Worm (Caenorhabditis elegans) whole organism, L4 larva: ENCODE data around the gene del-1.
A peak's percentile ranks its signal among the peaks of the same experiment; 100 is the strongest.

Experiments
- D1046.2 ChIP-seq: fragments of 200-800 bp; sonication (Bioruptor generic); IDR thresholded peaks from 2 replicates; pipeline ENCODE4 v1.3.6; 2022; ENCODE audit warnings: missing genetic modification characterization, missing compliant biosample characterization
- F37D6.2 ChIP-seq: sonication (generic microtip); optimal IDR thresholded peaks from 2 replicates; lab custom pipeline; 2016; ENCODE audit warnings: mild to moderate bottlenecking, missing genetic modification characterization, missing compliant biosample characterization
- R02D3.7 ChIP-seq: fragments of 150-350 bp; sonication (generic microtip); optimal IDR thresholded peaks from 3 replicates; lab custom pipeline; 2014; ENCODE audit warnings: missing biosample characterization, missing genetic modification characterization
- Y48G9A.11 ChIP-seq: fragments of 200-800 bp; sonication (Bioruptor generic); IDR thresholded peaks from 2 replicates; pipeline ENCODE4 v1.3.6; 2022; ENCODE audit warnings: missing genetic modification reagents, missing genetic modification characterization, missing compliant biosample characterization
- Y75B8A.6 ChIP-seq: fragments of 200-800 bp; sonication (Bioruptor generic); IDR thresholded peaks from 2 replicates; pipeline ENCODE4 v1.3.6; 2022; ENCODE audit warnings: missing genetic modification reagents, missing genetic modification characterization, missing compliant biosample characterization
- ZK337.2 ChIP-seq: fragments of 200-800 bp; sonication (Bioruptor generic); IDR thresholded peaks from 2 replicates; pipeline ENCODE4 v1.3.6; 2022; ENCODE audit warnings: missing genetic modification reagents, missing genetic modification characterization, missing compliant biosample characterization
- aly-2 ChIP-seq: sonication (generic microtip); optimal IDR thresholded peaks from 2 replicates; lab custom pipeline; 2018; ENCODE audit warnings: missing biosample characterization, missing genetic modification characterization
- ama-1 ChIP-seq: fragments of 150-350 bp; optimal IDR thresholded peaks from 2 replicates; lab custom pipeline; 2014; ENCODE audit warnings: inconsistent platforms, mixed read lengths
- ceh-28 ChIP-seq: fragments of 150-350 bp; optimal IDR thresholded peaks from 2 replicates; lab custom pipeline; 2014; ENCODE audit warnings: missing biosample characterization, missing genetic modification reagents, missing genetic modification characterization
- ctbp-1 ChIP-seq: fragments of 200-800 bp; sonication (Bioruptor generic); IDR thresholded peaks from 2 replicates; pipeline ENCODE4 v1.3.6; 2022; ENCODE audit warnings: missing genetic modification reagents, missing genetic modification characterization, missing compliant biosample characterization
- daf-12 ChIP-seq: fragments of 150-350 bp; optimal IDR thresholded peaks from 2 replicates; lab custom pipeline; 2014; ENCODE audit warnings: missing biosample characterization, missing genetic modification reagents, missing genetic modification characterization
- daf-16 ChIP-seq, 3 experiments: sonication (generic microtip); optimal IDR thresholded peaks; 2 replicates each; lab custom pipeline; 2016 to 2017; ENCODE audit warnings: missing genetic modification characterization in 3 of 3, missing genetic modification reagents in 3 of 3, mild to moderate bottlenecking in 2 of 3, missing compliant biosample characterization in 2 of 3, missing biosample characterization in 1 of 3, moderate library complexity in 1 of 3
- dmd-8 ChIP-seq: fragments of 200-800 bp; sonication (Bioruptor generic); IDR thresholded peaks from 2 replicates; pipeline ENCODE4 v1.3.6; 2022; ENCODE audit warnings: missing genetic modification characterization, missing compliant biosample characterization
- duxl-1 ChIP-seq: sonication (generic microtip); optimal IDR thresholded peaks from 2 replicates; lab custom pipeline; 2016; ENCODE audit warnings: mild to moderate bottlenecking, missing genetic modification characterization, moderate library complexity, missing compliant biosample characterization; ENCODE audit not compliant: poor library complexity
- dve-1 ChIP-seq: sonication (generic microtip); optimal IDR thresholded peaks from 2 replicates; lab custom pipeline; 2017; ENCODE audit warnings: antibody characterized with exemption, mild to moderate bottlenecking, missing genetic modification characterization, missing compliant biosample characterization; ENCODE audit not compliant: insufficient read depth
- hif-1 ChIP-seq, 2 experiments: sonication (generic microtip); optimal IDR thresholded peaks; 2 replicates each; lab custom pipeline; 2016 to 2017; ENCODE audit warnings: missing compliant biosample characterization in 2 of 2, missing genetic modification characterization in 2 of 2, missing genetic modification reagents in 2 of 2, missing genotype in 2 of 2, mild to moderate bottlenecking in 1 of 2
- hlh-11 ChIP-seq: fragments of 200-800 bp; sonication (Bioruptor generic); optimal IDR thresholded peaks from 2 replicates; lab custom pipeline; 2018; ENCODE audit warnings: mild to moderate bottlenecking, missing genetic modification characterization, missing compliant biosample characterization
- hlh-30 ChIP-seq: sonication (generic microtip); optimal IDR thresholded peaks from 2 replicates; lab custom pipeline; 2017; ENCODE audit warnings: antibody characterized with exemption, mild to moderate bottlenecking, missing genetic modification characterization, missing compliant biosample characterization; ENCODE audit not compliant: insufficient read depth
- hmg-1.1 ChIP-seq: fragments of 200-800 bp; sonication (Bioruptor generic); IDR thresholded peaks from 2 replicates; pipeline ENCODE4 v1.3.6; 2022; ENCODE audit warnings: missing genetic modification reagents, missing genetic modification characterization, missing compliant biosample characterization
- lin-1 ChIP-seq: fragments of 200-800 bp; sonication (Bioruptor generic); IDR thresholded peaks from 2 replicates; pipeline ENCODE4 v1.3.6; 2022; ENCODE audit warnings: missing genetic modification reagents, missing genetic modification characterization, missing compliant biosample characterization
- lin-13 ChIP-seq: fragments of 150-350 bp; optimal IDR thresholded peaks from 2 replicates; lab custom pipeline; 2014; ENCODE audit warnings: missing biosample characterization, missing genetic modification reagents, missing genetic modification characterization
- lsy-2 ChIP-seq, 2 experiments: fragments of 150-350 bp in 1 of 2; sonication (generic microtip) in 1 of 2; optimal IDR thresholded peaks; 2 replicates each; lab custom pipeline; 2014 to 2017; ENCODE audit warnings: missing biosample characterization in 2 of 2, missing genetic modification characterization in 2 of 2
- mdl-1 ChIP-seq, 2 experiments: fragments of 150-350 bp in 1 of 2; sonication (generic microtip) in 1 of 2; optimal IDR thresholded peaks; 2 replicates each; lab custom pipeline; 2014 to 2017; ENCODE audit warnings: missing biosample characterization in 2 of 2, missing genetic modification characterization in 2 of 2
- mep-1 ChIP-seq: fragments of 150-350 bp; sonication (generic microtip); optimal IDR thresholded peaks from 3 replicates; lab custom pipeline; 2014; ENCODE audit warnings: missing biosample characterization, missing genetic modification characterization
- nhr-102 ChIP-seq: sonication (generic microtip); optimal IDR thresholded peaks from 2 replicates; lab custom pipeline; 2016; ENCODE audit warnings: mild to moderate bottlenecking, missing genetic modification characterization, moderate library complexity, missing compliant biosample characterization
- nhr-11 ChIP-seq: fragments of 150-350 bp; optimal IDR thresholded peaks from 2 replicates; lab custom pipeline; 2014; ENCODE audit warnings: missing biosample characterization, missing genetic modification characterization
- nhr-111 ChIP-seq: fragments of 200-800 bp; sonication (Bioruptor generic); optimal IDR thresholded peaks from 2 replicates; lab custom pipeline; 2018; ENCODE audit warnings: mild to moderate bottlenecking, missing genetic modification characterization, missing compliant biosample characterization
- nhr-28 ChIP-seq: fragments of 150-350 bp; optimal IDR thresholded peaks from 2 replicates; lab custom pipeline; 2014; ENCODE audit warnings: missing biosample characterization, missing genetic modification characterization
- nhr-48 ChIP-seq: sonication (generic microtip); optimal IDR thresholded peaks from 2 replicates; lab custom pipeline; 2016; ENCODE audit warnings: mild to moderate bottlenecking, missing genetic modification characterization, missing compliant biosample characterization
- nhr-6 ChIP-seq: fragments of 150-350 bp; optimal IDR thresholded peaks from 2 replicates; lab custom pipeline; 2014; ENCODE audit warnings: missing biosample characterization, missing genetic modification characterization
- pha-4 ChIP-seq, 2 experiments: fragments of 150-350 bp in 1 of 2; fragments of 200-800 bp in 1 of 2; sonication (Bioruptor generic) in 1 of 2; IDR thresholded peaks in 1 of 2; optimal IDR thresholded peaks in 1 of 2; 2 replicates each; pipeline versions ENCODE4 v1.3.6 to Lab custom; 2014 to 2022; ENCODE audit warnings: missing genetic modification characterization in 2 of 2, missing genetic modification reagents in 2 of 2, missing biosample characterization in 1 of 2, missing compliant biosample characterization in 1 of 2
- pqm-1 ChIP-seq: sonication (generic microtip); optimal IDR thresholded peaks from 2 replicates; lab custom pipeline; 2017; ENCODE audit warnings: missing biosample characterization, missing genetic modification characterization
- set-16 ChIP-seq: fragments of 200-800 bp; sonication (Bioruptor generic); IDR thresholded peaks from 2 replicates; pipeline ENCODE4 v1.3.6; 2022; ENCODE audit warnings: missing genetic modification reagents, missing genetic modification characterization, missing compliant biosample characterization
- snpc-1.2 ChIP-seq: fragments of 200-800 bp; sonication (Bioruptor generic); IDR thresholded peaks from 2 replicates; pipeline ENCODE4 v1.3.6; 2022; ENCODE audit warnings: missing genetic modification reagents, missing genetic modification characterization, missing compliant biosample characterization
- snpc-4 ChIP-seq: fragments of 150-350 bp; optimal IDR thresholded peaks from 2 replicates; lab custom pipeline; 2014; ENCODE audit warnings: missing biosample characterization, missing genetic modification characterization
- spr-1 ChIP-seq: sonication (generic microtip); optimal IDR thresholded peaks from 2 replicates; lab custom pipeline; 2016; ENCODE audit warnings: mild to moderate bottlenecking, missing genetic modification characterization, missing compliant biosample characterization
- tag-97 ChIP-seq: fragments of 200-800 bp; sonication (Bioruptor generic); IDR thresholded peaks from 2 replicates; pipeline ENCODE4 v1.3.6; 2022; ENCODE audit warnings: missing genetic modification characterization, missing compliant biosample characterization
- unc-62 ChIP-seq, 3 experiments: fragments of 150-350 bp in 1 of 3; sonication (generic microtip); optimal IDR thresholded peaks in 2 of 3; peaks in 1 of 3; 1 replicate in 1 of 3; 2 replicates in 2 of 3; lab custom pipeline; 2014 to 2017; ENCODE audit warnings: missing biosample characterization in 3 of 3, missing genetic modification characterization in 3 of 3, missing genetic modification reagents in 3 of 3, missing genotype in 1 of 3
- zag-1 ChIP-seq: fragments of 150-350 bp; optimal IDR thresholded peaks from 2 replicates; lab custom pipeline; 2014; ENCODE audit warnings: missing biosample characterization, missing genetic modification characterization
- zfp-2 ChIP-seq: sonication (generic microtip); optimal IDR thresholded peaks from 2 replicates; lab custom pipeline; 2016; ENCODE audit warnings: mild to moderate bottlenecking, missing genetic modification characterization, missing compliant biosample characterization
- zip-11 ChIP-seq: fragments of 200-800 bp; sonication (Bioruptor generic); IDR thresholded peaks from 2 replicates; pipeline ENCODE4 v1.3.6; 2022; ENCODE audit warnings: missing genetic modification characterization, missing compliant biosample characterization
- ztf-7 ChIP-seq: fragments of 150-350 bp; optimal IDR thresholded peaks from 2 replicates; lab custom pipeline; 2014; ENCODE audit warnings: missing biosample characterization, missing genetic modification characterization

The del-1 gene

ce11 chrX:14312416-14312815, 44.5 kb downstream of the del-1 start (continued):
- TF ChIP-seq ama-1 (lab: Kevin White, UChicago) (no peak), ceh-28 (tag; lab: Kevin White, UChicago) (no peak), mdl-1 (tag; optimal IDR thresholded peaks at IDR 0.05; lab: Kevin White, UChicago) (peak in 1 of 2 experiments; percentile 73), spr-1 (tag; lab: Kevin White, UChicago) (peak; percentile 52), nhr-48 (tag; lab: Kevin White, UChicago) (peak; percentile 48), tag-97 (GFP tag; lab: Robert Waterston, UW) (no peak), lin-1 (GFP tag; lab: Robert Waterston, UW) (peak; percentile 46; the same call in 1 of the 2 replicates), unc-62 (GFP tag; optimal IDR thresholded peaks at IDR 0.05 in 1 of 2; lab: Kevin White, UChicago) (peak in 1 of 2 experiments; percentile 98), unc-62 (tag; optimal IDR thresholded peaks at IDR 0.05; lab: Kevin White, UChicago) (no peak), lsy-2 (tag; optimal IDR thresholded peaks at IDR 0.05; lab: Kevin White, UChicago) (peak; percentile 89 to 95), hlh-11 (tag; lab: Kevin White, UChicago) (peak; percentile 93), zag-1 (tag; lab: Kevin White, UChicago) (no peak), snpc-1.2 (no peak), ctbp-1 (GFP tag; lab: Robert Waterston, UW) (peak; percentile 72; the same call in 1 of the 2 replicates), zfp-2 (tag; lab: Kevin White, UChicago) (no peak), pha-4 (GFP tag; IDR thresholded peaks at IDR 0.05; lab: Robert Waterston, UW) (0 out of 2 replicates have a peak, but pooled peaks have one; percentile 7), pha-4 (tag; optimal IDR thresholded peaks at IDR 0.05; lab: Kevin White, UChicago) (peak; percentile 25), snpc-4 (tag; lab: Kevin White, UChicago) (no peak), nhr-6 (tag; lab: Kevin White, UChicago) (peak; percentile 62), duxl-1 (peak; percentile 44), lin-13 (GFP tag; lab: Kevin White, UChicago) (peak; percentile 98), ztf-7 (peak; percentile 62), zip-11 (GFP tag; lab: Robert Waterston, UW) (no peak), hmg-1.1 (peak; percentile 82), F37D6.2 (tag; lab: Kevin White, UChicago) (peak; percentile 62), mep-1 (tag; lab: Kevin White, UChicago) (peak; percentile 93)

ce11 chrX:14313627-14314026, 45.7 kb downstream of the del-1 start, which contains the start of gene prx-1:
Gene prx-1, plus strand, starts transcription at chrX:14313927.
- TF ChIP-seq dmd-8 (GFP tag; lab: Robert Waterston, UW) = no peak
- no peak for TF ChIP-seq ama-1 (lab: Kevin White, UChicago)
- TF ChIP-seq hmg-1.1 = no peak
- peak; percentile 21 for TF ChIP-seq dve-1 (tag; lab: Kevin White, UChicago)
- TF ChIP-seq mep-1 (tag; lab: Kevin White, UChicago) = no peak
- no peak for TF ChIP-seq pqm-1 (tag; lab: Kevin White, UChicago)
- no peak for TF ChIP-seq R02D3.7
- TF ChIP-seq snpc-4 (tag; lab: Kevin White, UChicago) = no peak
- no peak for TF ChIP-seq F37D6.2 (tag; lab: Kevin White, UChicago)
- TF ChIP-seq nhr-111 (GFP tag; lab: Kevin White, UChicago) = no peak
- no peak for TF ChIP-seq hif-1 (tag; optimal IDR thresholded peaks at IDR 0.05; lab: Kevin White, UChicago)
- no peak for TF ChIP-seq set-16 (GFP tag; lab: Robert Waterston, UW)
- no peak for TF ChIP-seq Y48G9A.11 (GFP tag; lab: Robert Waterston, UW)
- no peak for TF ChIP-seq Y75B8A.6 (GFP tag; lab: Robert Waterston, UW)
- TF ChIP-seq hlh-30 (tag; lab: Kevin White, UChicago) = peak; percentile 3
- no peak for TF ChIP-seq daf-12 (tag; lab: Kevin White, UChicago)
- no peak for TF ChIP-seq nhr-102 (tag; lab: Kevin White, UChicago)
- TF ChIP-seq aly-2 (tag; lab: Kevin White, UChicago) = no peak
- TF ChIP-seq D1046.2 (GFP tag; lab: Robert Waterston, UW) = no peak
- TF ChIP-seq daf-16 (GFP tag; optimal IDR thresholded peaks at IDR 0.05; lab: Kevin White, UChicago) = no peak
- no peak for TF ChIP-seq daf-16 (tag; optimal IDR thresholded peaks at IDR 0.05; lab: Kevin White, UChicago)
- no peak for TF ChIP-seq nhr-11 (tag; lab: Kevin White, UChicago)
- TF ChIP-seq ZK337.2 (GFP tag; lab: Robert Waterston, UW) = no peak
- peak; percentile 62 for TF ChIP-seq nhr-28 (tag; lab: Kevin White, UChicago)
- TF ChIP-seq, all 104 proteins: peak for 3
